Worm (Caenorhabditis elegans) whole organism, L1 larva: ENCODE measurements around the gene arrd-6.

ENCODE experiments used
- C04F5.9 ChIP-seq: sonication (generic microtip); optimal IDR thresholded peaks from 2 replicates; lab custom pipeline; 2016; ENCODE audit warnings: missing genetic modification characterization, missing compliant biosample characterization
- C34B4.2 ChIP-seq: sonication (generic microtip); optimal IDR thresholded peaks from 2 replicates; lab custom pipeline; 2017; ENCODE audit warnings: mild to moderate bottlenecking, missing genetic modification characterization, missing compliant biosample characterization
- Y116A8C.19 ChIP-seq: sonication (generic microtip); optimal IDR thresholded peaks from 2 replicates; lab custom pipeline; 2016; ENCODE audit warnings: missing compliant biosample characterization, missing genetic modification characterization, borderline replicate concordance
- aha-1 ChIP-seq: fragments of 150-350 bp; optimal IDR thresholded peaks from 2 replicates; lab custom pipeline; 2014; ENCODE audit warnings: missing biosample characterization, missing genetic modification characterization
- alr-1 ChIP-seq: fragments of 200-800 bp; sonication (Bioruptor generic); optimal IDR thresholded peaks from 2 replicates; lab custom pipeline; 2018; ENCODE audit warnings: borderline replicate concordance, mild to moderate bottlenecking, missing genetic modification characterization, missing compliant biosample characterization
- ceh-63 ChIP-seq: fragments of 200-800 bp; sonication (Bioruptor generic); optimal IDR thresholded peaks from 2 replicates; lab custom pipeline; 2018; ENCODE audit warnings: mild to moderate bottlenecking, missing genetic modification characterization, missing compliant biosample characterization
- ceh-82 ChIP-seq, 3 experiments: fragments of 150-350 bp in 1 of 3; sonication (generic microtip) in 2 of 3; optimal IDR thresholded peaks; 2 replicates each; lab custom pipeline; 2014 to 2017; ENCODE audit warnings: missing biosample characterization in 3 of 3, missing genetic modification characterization in 3 of 3
- ceh-90 ChIP-seq: sonication (generic microtip); optimal IDR thresholded peaks from 2 replicates; lab custom pipeline; 2016; ENCODE audit warnings: missing genetic modification characterization, missing compliant biosample characterization
- ces-1 ChIP-seq: fragments of 150-350 bp; optimal IDR thresholded peaks from 2 replicates; lab custom pipeline; 2014; ENCODE audit warnings: missing biosample characterization, missing genetic modification reagents, missing genetic modification characterization
- efl-3 ChIP-seq: fragments of 200-800 bp; sonication (Bioruptor generic); optimal IDR thresholded peaks from 2 replicates; lab custom pipeline; 2018; ENCODE audit warnings: mild to moderate bottlenecking, missing genetic modification characterization, missing compliant biosample characterization
- egl-13 ChIP-seq: sonication (generic microtip); optimal IDR thresholded peaks from 2 replicates; lab custom pipeline; 2016; ENCODE audit warnings: missing genotype, missing genetic modification reagents, missing genetic modification characterization, missing compliant biosample characterization
- elt-2 ChIP-seq: sonication (generic microtip); optimal IDR thresholded peaks from 2 replicates; lab custom pipeline; 2016; ENCODE audit warnings: missing genetic modification characterization, mild to moderate bottlenecking, inconsistent platforms, missing compliant biosample characterization, missing genetic modification reagents
- fkh-10 ChIP-seq: sonication (generic microtip); optimal IDR thresholded peaks from 2 replicates; lab custom pipeline; 2017; ENCODE audit warnings: missing biosample characterization, missing genetic modification reagents, missing genetic modification characterization
- fkh-4 ChIP-seq: sonication (generic microtip); optimal IDR thresholded peaks from 2 replicates; lab custom pipeline; 2016; ENCODE audit warnings: missing compliant biosample characterization, missing genetic modification characterization, borderline replicate concordance
- fkh-8 ChIP-seq: sonication (generic microtip); optimal IDR thresholded peaks from 2 replicates; lab custom pipeline; 2016; ENCODE audit warnings: mild to moderate bottlenecking, missing genetic modification characterization, missing compliant biosample characterization
- fos-1 ChIP-seq: fragments of 150-350 bp; optimal IDR thresholded peaks from 2 replicates; lab custom pipeline; 2014; ENCODE audit warnings: missing biosample characterization, missing genetic modification characterization
- grh-1 ChIP-seq: fragments of 200-800 bp; sonication (Bioruptor generic); IDR thresholded peaks from 2 replicates; pipeline ENCODE4 v1.3.6; 2022; ENCODE audit warnings: missing genetic modification reagents, missing genetic modification characterization, missing compliant biosample characterization
- hlh-17 ChIP-seq: fragments of 200-800 bp; sonication (Bioruptor generic); optimal IDR thresholded peaks from 2 replicates; lab custom pipeline; 2018; ENCODE audit warnings: missing genetic modification characterization, mild to moderate bottlenecking, missing compliant biosample characterization, moderate library complexity, borderline replicate concordance
- hlh-4 ChIP-seq: sonication (generic microtip); optimal IDR thresholded peaks from 2 replicates; lab custom pipeline; 2016; ENCODE audit warnings: mild to moderate bottlenecking, missing genetic modification characterization, missing compliant biosample characterization
- hpl-2 ChIP-seq: fragments of 150-350 bp; optimal IDR thresholded peaks from 2 replicates; lab custom pipeline; 2014; ENCODE audit warnings: missing biosample characterization, missing genetic modification reagents, missing genetic modification characterization
- isw-1 ChIP-seq: fragments of 200-800 bp; sonication (Bioruptor generic); IDR thresholded peaks from 2 replicates; pipeline ENCODE4 v1.3.6; 2022; ENCODE audit warnings: missing genetic modification characterization, missing compliant biosample characterization
- jun-1 ChIP-seq: fragments of 150-350 bp; optimal IDR thresholded peaks from 2 replicates; lab custom pipeline; 2014; ENCODE audit warnings: missing biosample characterization, missing genetic modification reagents, missing genetic modification characterization
- lin-13 ChIP-seq: fragments of 150-350 bp; optimal IDR thresholded peaks from 2 replicates; lab custom pipeline; 2014; ENCODE audit warnings: missing biosample characterization, missing genetic modification reagents, missing genetic modification characterization
- lin-14 ChIP-seq: fragments of 200-800 bp; sonication (Bioruptor generic); optimal IDR thresholded peaks from 2 replicates; lab custom pipeline; 2018; ENCODE audit warnings: mild to moderate bottlenecking, missing genetic modification characterization, moderate library complexity, missing compliant biosample characterization
- lin-39 ChIP-seq: fragments of 150-350 bp; optimal IDR thresholded peaks from 2 replicates; lab custom pipeline; 2014; ENCODE audit warnings: missing biosample characterization, missing genetic modification reagents, missing genetic modification characterization
- lsy-2 ChIP-seq, 2 experiments: fragments of 150-350 bp; optimal IDR thresholded peaks; 2 replicates each; lab custom pipeline; 2014; ENCODE audit warnings: missing biosample characterization in 2 of 2, missing genetic modification characterization in 2 of 2
- mab-9 ChIP-seq: fragments of 200-800 bp; sonication (Bioruptor generic); IDR thresholded peaks from 2 replicates; pipeline ENCODE4 v1.3.6; 2022; ENCODE audit warnings: missing genetic modification reagents, missing genetic modification characterization, missing compliant biosample characterization
- mep-1 ChIP-seq: fragments of 150-350 bp; optimal IDR thresholded peaks from 2 replicates; lab custom pipeline; 2014; ENCODE audit warnings: missing biosample characterization, missing genetic modification characterization
- nhr-11 ChIP-seq: fragments of 150-350 bp; optimal IDR thresholded peaks from 2 replicates; lab custom pipeline; 2014; ENCODE audit warnings: missing biosample characterization, missing genetic modification characterization
- nhr-12 ChIP-seq: sonication (generic microtip); optimal IDR thresholded peaks from 2 replicates; lab custom pipeline; 2017; ENCODE audit warnings: missing biosample characterization, missing genetic modification characterization
- nhr-19 ChIP-seq: fragments of 200-800 bp; sonication (Bioruptor generic); conservative IDR thresholded peaks from 2 replicates; pipeline ENCODE4 v1.3.6; 2022; ENCODE audit warnings: missing genetic modification characterization, missing compliant biosample characterization
- nhr-20 ChIP-seq: sonication (generic microtip); optimal IDR thresholded peaks from 2 replicates; lab custom pipeline; 2016; ENCODE audit warnings: mild to moderate bottlenecking, missing genetic modification characterization, missing compliant biosample characterization
- nhr-237 ChIP-seq: fragments of 150-350 bp; optimal IDR thresholded peaks from 2 replicates; lab custom pipeline; 2014; ENCODE audit warnings: missing biosample characterization, missing genetic modification characterization
- nhr-28 ChIP-seq: fragments of 150-350 bp; optimal IDR thresholded peaks from 2 replicates; lab custom pipeline; 2014; ENCODE audit warnings: missing biosample characterization, missing genetic modification characterization
- nhr-47 ChIP-seq: sonication (generic microtip); optimal IDR thresholded peaks from 2 replicates; lab custom pipeline; 2016; ENCODE audit warnings: mild to moderate bottlenecking, missing genetic modification characterization, moderate library complexity, missing compliant biosample characterization
- nhr-71 ChIP-seq: sonication (generic microtip); optimal IDR thresholded peaks from 2 replicates; lab custom pipeline; 2016; ENCODE audit warnings: mild to moderate bottlenecking, missing genetic modification characterization, moderate library complexity, missing compliant biosample characterization
- nhr-77 ChIP-seq: fragments of 150-350 bp; optimal IDR thresholded peaks from 2 replicates; lab custom pipeline; 2014; ENCODE audit warnings: missing biosample characterization, missing genetic modification characterization
- nhr-90 ChIP-seq: sonication (generic microtip); optimal IDR thresholded peaks from 2 replicates; lab custom pipeline; 2016; ENCODE audit warnings: mild to moderate bottlenecking, missing genetic modification characterization, missing compliant biosample characterization; ENCODE audit not compliant: poor library complexity
- pag-3 ChIP-seq: sonication (generic microtip); optimal IDR thresholded peaks from 2 replicates; lab custom pipeline; 2017; ENCODE audit warnings: missing genetic modification characterization, mild to moderate bottlenecking, missing compliant biosample characterization, antibody characterized with exemption, borderline replicate concordance; ENCODE audit not compliant: insufficient read depth
- pax-3 ChIP-seq: fragments of 200-800 bp; sonication (Bioruptor generic); optimal IDR thresholded peaks from 2 replicates; lab custom pipeline; 2018; ENCODE audit warnings: mild to moderate bottlenecking, missing genetic modification characterization, moderate library complexity, missing compliant biosample characterization
- pqm-1 ChIP-seq: sonication (generic microtip); optimal IDR thresholded peaks from 3 replicates; lab custom pipeline; 2017; ENCODE audit warnings: missing biosample characterization, missing genetic modification characterization
- rnt-1 ChIP-seq: sonication (generic microtip); optimal IDR thresholded peaks from 2 replicates; lab custom pipeline; 2016; ENCODE audit warnings: mild to moderate bottlenecking, missing genetic modification characterization, moderate library complexity, missing compliant biosample characterization
- snpc-4 ChIP-seq: fragments of 150-350 bp; optimal IDR thresholded peaks from 2 replicates; lab custom pipeline; 2014; ENCODE audit warnings: missing biosample characterization, missing genetic modification characterization
- sptf-1 ChIP-seq: fragments of 150-350 bp; optimal IDR thresholded peaks from 2 replicates; lab custom pipeline; 2014; ENCODE audit warnings: missing biosample characterization, missing genetic modification characterization
- swsn-7 ChIP-seq: sonication (generic microtip); optimal IDR thresholded peaks from 2 replicates; lab custom pipeline; 2016; ENCODE audit warnings: missing genetic modification characterization, missing compliant biosample characterization
- tlp-1 ChIP-seq: fragments of 150-350 bp; optimal IDR thresholded peaks from 2 replicates; lab custom pipeline; 2014; ENCODE audit warnings: missing biosample characterization, missing genetic modification characterization
- unc-130 ChIP-seq: fragments of 150-350 bp; optimal IDR thresholded peaks from 2 replicates; lab custom pipeline; 2017; ENCODE audit warnings: missing biosample characterization, missing genetic modification characterization, inconsistent platforms
- unc-30 ChIP-seq: sonication (generic microtip); optimal IDR thresholded peaks from 2 replicates; lab custom pipeline; 2017; ENCODE audit warnings: missing biosample characterization, missing genetic modification characterization
- unc-86 ChIP-seq: sonication (generic microtip); optimal IDR thresholded peaks from 2 replicates; lab custom pipeline; 2016; ENCODE audit warnings: missing genetic modification characterization, missing compliant biosample characterization
- vab-15 ChIP-seq: sonication (generic microtip); optimal IDR thresholded peaks from 2 replicates; lab custom pipeline; 2017; ENCODE audit warnings: missing genotype, mild to moderate bottlenecking, missing genetic modification characterization, missing compliant biosample characterization
- zip-4 ChIP-seq: fragments of 200-800 bp; sonication (Bioruptor generic); optimal IDR thresholded peaks from 2 replicates; lab custom pipeline; 2018; ENCODE audit warnings: mild to moderate bottlenecking, missing genetic modification characterization, moderate library complexity, missing compliant biosample characterization
- ztf-4 ChIP-seq: fragments of 150-350 bp; optimal IDR thresholded peaks from 2 replicates; lab custom pipeline; 2014; ENCODE audit warnings: missing biosample characterization, missing genetic modification characterization

arrd-6 gene

ce11 chrII:11126312-11127000, 16.1 kb upstream of the arrd-6 start, which contains the start of the genes rps-9 and lsm-1 (continued):
- TF ChIP-seq ces-1 (GFP tag; lab: Kevin White, UChicago) = no peak
- TF ChIP-seq fos-1 (tag; lab: Kevin White, UChicago) = peak; percentile 42
- peak; percentile 63 for TF ChIP-seq nhr-20
- no peak for TF ChIP-seq fkh-10 (GFP tag; lab: Kevin White, UChicago)
- TF ChIP-seq hpl-2 (GFP tag; lab: Kevin White, UChicago) = no peak
- TF ChIP-seq mep-1 (tag; lab: Kevin White, UChicago) = peak; percentile 71
- peak; percentile 58 for TF ChIP-seq nhr-77 (tag; lab: Kevin White, UChicago)
- peak; percentile 33 for TF ChIP-seq unc-130 (tag; lab: Kevin White, UChicago)
- TF ChIP-seq C04F5.9 (tag; lab: Kevin White, UChicago) = no peak
- TF ChIP-seq hlh-17 (GFP tag; lab: Kevin White, UChicago) = no peak
- TF ChIP-seq ceh-82 (tag; optimal IDR thresholded peaks at IDR 0.05; lab: Kevin White, UChicago) = peak; percentile 43 to 84 (median 63)
- peak; percentile 65 for TF ChIP-seq nhr-47 (tag; lab: Kevin White, UChicago)
- TF ChIP-seq efl-3 (GFP tag; lab: Kevin White, UChicago) = no peak
- TF ChIP-seq pax-3 (tag; lab: Kevin White, UChicago) = no peak
- peak; percentile 77 for TF ChIP-seq lin-14
- no peak for TF ChIP-seq mab-9 (GFP tag; lab: Robert Waterston, UW)
- no peak for TF ChIP-seq nhr-28 (tag; lab: Kevin White, UChicago)
- TF ChIP-seq zip-4 (GFP tag; lab: Kevin White, UChicago) = no peak
- no peak for TF ChIP-seq pag-3 (tag; lab: Kevin White, UChicago)
- TF ChIP-seq snpc-4 (tag; lab: Kevin White, UChicago) = peak; percentile 38
- peak; percentile 75 for TF ChIP-seq rnt-1 (tag; lab: Kevin White, UChicago)
- no peak for TF ChIP-seq vab-15
- TF ChIP-seq nhr-12 = no peak
- TF ChIP-seq grh-1 (GFP tag; lab: Robert Waterston, UW) = no peak
- no peak for TF ChIP-seq ztf-4
- TF ChIP-seq nhr-71 = peak; percentile 75
- peak; percentile 55 for TF ChIP-seq nhr-19 (GFP tag; lab: Robert Waterston, UW)
- peak; percentile 22 for TF ChIP-seq unc-86 (tag; lab: Kevin White, UChicago)
- TF ChIP-seq ceh-90 (tag; lab: Kevin White, UChicago) = no peak
- no peak for TF ChIP-seq C34B4.2 (tag; lab: Kevin White, UChicago)
- peak; percentile 52 for TF ChIP-seq nhr-237
- TF ChIP-seq egl-13 (tag; lab: Kevin White, UChicago) = no peak
- no peak for TF ChIP-seq aha-1
- TF ChIP-seq hlh-4 (tag; lab: Kevin White, UChicago) = no peak
- no peak for TF ChIP-seq jun-1 (tag; lab: Kevin White, UChicago)
- no peak for TF ChIP-seq alr-1
- no peak for TF ChIP-seq Y116A8C.19 (tag; lab: Kevin White, UChicago)
- no peak for TF ChIP-seq sptf-1 (tag; lab: Kevin White, UChicago)
- no peak for TF ChIP-seq tlp-1 (tag; lab: Kevin White, UChicago)
- no peak for TF ChIP-seq elt-2 (tag; lab: Kevin White, UChicago)
- peak; percentile 94 to 98 for TF ChIP-seq lsy-2 (tag; optimal IDR thresholded peaks at IDR 0.05; lab: Kevin White, UChicago)
- no peak for TF ChIP-seq ceh-63 (GFP tag; lab: Kevin White, UChicago)
- no peak for TF ChIP-seq pqm-1 (tag; lab: Kevin White, UChicago)
- no peak for TF ChIP-seq nhr-11 (tag; lab: Kevin White, UChicago)
- TF ChIP-seq unc-30 (tag; lab: Kevin White, UChicago) = no peak
- TF ChIP-seq nhr-90 = peak; percentile 29
- TF ChIP-seq fkh-8 (tag; lab: Kevin White, UChicago) = peak; percentile 45
- TF ChIP-seq fkh-4 (tag; lab: Kevin White, UChicago) = no peak
- TF ChIP-seq lin-13 (GFP tag; lab: Kevin White, UChicago) = peak; percentile 58
- TF ChIP-seq swsn-7 (tag; lab: Kevin White, UChicago) = peak; percentile 68
- TF ChIP-seq lin-39 (tag; lab: Kevin White, UChicago) = no peak
- TF ChIP-seq isw-1 (GFP tag; lab: Robert Waterston, UW) = peak; percentile 76
